Fruit fly (Drosophila melanogaster) whole organism, embryonic: ENCODE measurements around the gene CG2972.

Source experiments
- CG15514 ChIP-seq: fragments of 200-800 bp; sonication (Bioruptor generic); optimal IDR thresholded peaks from 3 replicates; lab custom pipeline; 2017; ENCODE audit warnings: missing biosample characterization, missing genetic modification characterization, mild to moderate bottlenecking, moderate library complexity, missing genetic modification reagents
- CG3995 ChIP-seq: fragments of 200-800 bp; sonication (Bioruptor generic); optimal IDR thresholded peaks from 3 replicates; lab custom pipeline; 2016; ENCODE audit warnings: missing biosample characterization, missing genetic modification characterization
- dmrt99B ChIP-seq: fragments of 200-800 bp; sonication (Bioruptor generic); optimal IDR thresholded peaks from 2 replicates; lab custom pipeline; 2018; ENCODE audit warnings: missing biosample characterization, mild to moderate bottlenecking, missing genetic modification characterization, moderate library complexity
- grn ChIP-seq: fragments of 200-800 bp; sonication (Bioruptor generic); optimal IDR thresholded peaks from 3 replicates; lab custom pipeline; 2017; ENCODE audit warnings: missing biosample characterization, missing genetic modification characterization
- sr ChIP-seq: fragments of 200-800 bp; sonication (Bioruptor generic); IDR thresholded peaks from 3 replicates; pipeline ENCODE4 v1.3.6; 2022; ENCODE audit warnings: missing biosample characterization, missing genetic modification characterization
- ssp ChIP-seq: fragments of 200-800 bp; sonication (Bioruptor generic); IDR thresholded peaks from 2 replicates; pipeline ENCODE4 v1.3.6; 2022; ENCODE audit warnings: missing biosample characterization, missing genetic modification characterization
- wor ChIP-seq: fragments of 200-800 bp; sonication (Bioruptor generic); IDR thresholded peaks from 2 replicates; pipeline ENCODE4 v1.3.6; 2022; ENCODE audit warnings: missing biosample characterization, missing genetic modification characterization

- TF ChIP-seq dmrt99B (tag; lab: Kevin White, UChicago) (no peak), sr (GFP tag; lab: Robert Waterston, UW) (no peak), wor (GFP tag; lab: Robert Waterston, UW) (no peak), CG3995 (GFP tag; lab: Kevin White, UChicago) (no peak), CG15514 (GFP tag; lab: Kevin White, UChicago) (no peak), ssp (no peak), grn (GFP tag; lab: Kevin White, UChicago) (peak; percentile 70)
Measured at dm6 chrX:10115582-10116207, 32.7 kb downstream of the CG2972 start.
